Worm (Caenorhabditis elegans) whole organism, late embryonic: ENCODE results near the gene T09D3.9.

Source experiments
- ahr-1 ChIP-seq: sonication (generic microtip); optimal IDR thresholded peaks from 2 replicates; lab custom pipeline; 2016; ENCODE audit warnings: missing genetic modification characterization, missing compliant biosample characterization
- ceh-48 ChIP-seq: sonication (generic microtip); optimal IDR thresholded peaks from 2 replicates; lab custom pipeline; 2016; ENCODE audit warnings: missing genetic modification characterization, inconsistent platforms, missing compliant biosample characterization
- ets-4 ChIP-seq: sonication (generic microtip); optimal IDR thresholded peaks from 2 replicates; lab custom pipeline; 2016; ENCODE audit warnings: missing genetic modification characterization, missing compliant biosample characterization
- pha-4 ChIP-seq: fragments of 150-350 bp; optimal IDR thresholded peaks from 2 replicates; lab custom pipeline; 2018; ENCODE audit warnings: missing biosample characterization, missing genetic modification reagents, missing genetic modification characterization
- pqm-1 ChIP-seq: sonication (generic microtip); optimal IDR thresholded peaks from 2 replicates; lab custom pipeline; 2016; ENCODE audit warnings: missing genetic modification characterization, missing compliant biosample characterization

- TF ChIP-seq pqm-1 (tag; lab: Kevin White, UChicago) (no peak), ceh-48 (tag; lab: Kevin White, UChicago) (no peak), ets-4 (no peak), pha-4 (tag; lab: Kevin White, UChicago) (no peak), ahr-1 (no peak)
These were observed 9.9 kb downstream of the T09D3.9 start, which contains the start of gene nhr-216 for ce11 chrV:5358772-5359171.
